Worm (Caenorhabditis elegans) whole organism, L1 larva: ENCODE results near the gene C50D2.10.

Experiments used
- aha-1 ChIP-seq: fragments of 150-350 bp; optimal IDR thresholded peaks from 2 replicates; lab custom pipeline; 2014; ENCODE audit warnings: missing biosample characterization, missing genetic modification characterization
- ama-1 ChIP-seq: fragments of 150-350 bp; optimal IDR thresholded peaks from 2 replicates; lab custom pipeline; 2014
- ceh-82 ChIP-seq, 3 experiments: fragments of 150-350 bp in 1 of 3; sonication (generic microtip) in 2 of 3; optimal IDR thresholded peaks; 2 replicates each; lab custom pipeline; 2014 to 2017; ENCODE audit warnings: missing biosample characterization in 3 of 3, missing genetic modification characterization in 3 of 3
- egl-13 ChIP-seq: sonication (generic microtip); optimal IDR thresholded peaks from 2 replicates; lab custom pipeline; 2016; ENCODE audit warnings: missing genotype, missing genetic modification reagents, missing genetic modification characterization, missing compliant biosample characterization
- fkh-10 ChIP-seq: sonication (generic microtip); optimal IDR thresholded peaks from 2 replicates; lab custom pipeline; 2017; ENCODE audit warnings: missing biosample characterization, missing genetic modification reagents, missing genetic modification characterization
- pag-3 ChIP-seq: sonication (generic microtip); optimal IDR thresholded peaks from 2 replicates; lab custom pipeline; 2017; ENCODE audit warnings: missing genetic modification characterization, mild to moderate bottlenecking, missing compliant biosample characterization, antibody characterized with exemption, borderline replicate concordance; ENCODE audit not compliant: insufficient read depth
- snpc-4 ChIP-seq: fragments of 150-350 bp; optimal IDR thresholded peaks from 2 replicates; lab custom pipeline; 2014; ENCODE audit warnings: missing biosample characterization, missing genetic modification characterization
- xbp-1 ChIP-seq: sonication (generic microtip); optimal IDR thresholded peaks from 2 replicates; lab custom pipeline; 2016; ENCODE audit warnings: missing genetic modification characterization, missing compliant biosample characterization
- ztf-11 ChIP-seq, 2 experiments: sonication (generic microtip); optimal IDR thresholded peaks; 2 replicates each; lab custom pipeline; 2016 to 2017; ENCODE audit warnings: missing genetic modification characterization in 2 of 2, missing biosample characterization in 1 of 2, missing compliant biosample characterization in 1 of 2

- TF ChIP-seq egl-13 (tag; lab: Kevin White, UChicago) = no peak
- TF ChIP-seq ama-1 (lab: Kevin White, UChicago) = no peak
- TF ChIP-seq pag-3 (tag; lab: Kevin White, UChicago) = no peak
- TF ChIP-seq ztf-11 (tag; optimal IDR thresholded peaks at IDR 0.05; lab: Kevin White, UChicago) = no peak
- TF ChIP-seq aha-1 = no peak
- no peak for TF ChIP-seq xbp-1 (tag; lab: Kevin White, UChicago)
- TF ChIP-seq ceh-82 (tag; optimal IDR thresholded peaks at IDR 0.05; lab: Kevin White, UChicago) = no peak
- no peak for TF ChIP-seq snpc-4 (tag; lab: Kevin White, UChicago)
- no peak for TF ChIP-seq fkh-10
Observed at ce11 chrII:68757-69156, 30.2 kb upstream of the C50D2.10 start.
